Worm (Caenorhabditis elegans): ENCODE results near the gene F54B11.11.

- TF ChIP-seq snpc-4 (tag; optimal IDR thresholded peaks at IDR 0.05) = no peak
- TF ChIP-seq mdl-1 (tag; optimal IDR thresholded peaks at IDR 0.05) = no peak
- no peak for TF ChIP-seq ama-1 (optimal IDR thresholded peaks at IDR 0.05)
- TF ChIP-seq nhr-25 (tag; optimal IDR thresholded peaks at IDR 0.05) = no peak
Observed at ce11 chrX:13566436-13566835, 12.1 kb upstream of the F54B11.11 start, which contains the start of gene R01E6.2.

Measured in whole organism, L2 larva.